Fruit fly (Drosophila melanogaster): ENCODE measurements around the gene ZC3H3.

The ZC3H3 gene

DNA sequence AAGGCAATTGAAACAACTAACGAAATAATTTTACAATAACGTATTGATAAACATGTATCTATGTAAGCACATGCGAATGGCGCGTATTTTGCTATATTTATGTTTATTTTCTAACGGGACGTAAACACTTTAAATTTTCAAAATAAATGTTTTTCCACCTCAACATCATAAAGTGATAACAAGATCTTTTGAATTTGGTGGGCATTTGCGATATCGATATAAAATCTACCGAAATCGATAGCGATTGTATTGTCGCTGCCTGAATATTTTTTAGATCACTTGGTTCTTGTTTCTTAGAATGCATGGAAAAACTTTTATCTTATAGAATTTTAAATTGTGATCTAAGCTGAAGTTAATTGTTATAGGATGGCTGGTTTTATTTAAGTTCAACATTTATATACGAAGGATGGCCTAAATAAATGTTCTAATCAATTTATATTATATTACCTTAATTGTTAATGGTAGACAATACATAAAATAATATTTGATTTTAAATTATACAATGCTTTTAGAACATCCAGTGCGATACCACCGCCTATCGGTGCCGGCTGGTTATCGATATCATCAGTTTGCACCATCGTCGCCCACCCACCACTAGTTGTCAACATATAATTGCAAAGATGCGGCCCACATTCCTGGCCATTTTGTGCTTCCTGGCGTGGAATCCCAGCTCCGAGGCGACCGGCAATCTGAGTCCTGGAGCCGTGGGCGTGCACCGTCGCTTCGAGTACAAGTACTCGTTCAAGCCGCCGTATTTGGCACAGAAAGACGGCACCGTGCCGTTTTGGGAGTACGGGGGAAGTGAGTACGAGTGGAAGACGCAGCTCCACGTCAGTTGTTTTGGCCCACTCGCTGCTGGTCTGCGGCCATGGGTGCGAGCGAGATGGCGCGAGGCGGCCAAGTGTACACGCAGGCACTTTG, 25.1 kb upstream of the ZC3H3 start, which contains the start of gene ergic53 (continued):
- TF ChIP-seq CG2712 (tag; optimal IDR thresholded peaks at IDR 0.05), result peak; percentile 44

DNA sequence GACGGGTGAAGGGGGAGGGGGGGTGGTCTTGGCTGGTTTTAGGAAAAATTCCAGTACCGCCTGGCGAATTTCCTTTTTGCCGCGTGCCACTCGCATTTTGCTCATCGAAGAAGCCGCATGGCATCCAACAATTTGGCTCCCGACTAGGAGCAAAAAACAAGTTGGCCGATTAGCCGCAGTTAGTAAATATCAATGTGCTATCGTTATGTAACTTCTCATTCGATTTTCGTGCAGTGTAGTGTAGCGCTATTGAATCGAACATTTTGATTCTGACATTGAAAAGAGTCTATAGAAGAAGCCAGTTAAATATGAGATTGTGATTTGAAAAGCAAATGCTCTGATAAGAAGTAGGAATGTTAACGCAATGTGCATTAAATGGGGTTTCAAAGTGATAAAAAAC, 20.1 kb upstream of the ZC3H3 start:
- TF ChIP-seq CG2199 (GFP tag; IDR thresholded peaks at IDR 0.05) (0 out of 3 replicates have a peak, but pooled peaks have one; percentile 52), Dip3 (GFP tag; optimal IDR thresholded peaks at IDR 0.05) (no peak), HmgZ (tag; optimal IDR thresholded peaks at IDR 0.05) (no peak), insv (GFP tag; optimal IDR thresholded peaks at IDR 0.05) (no peak), CG32532 (GFP tag; IDR thresholded peaks at IDR 0.05) (no peak), H2.0 (GFP tag; IDR thresholded peaks at IDR 0.05) (no peak), usp (GFP tag; optimal IDR thresholded peaks at IDR 0.05) (no peak), CG4617 (GFP tag; optimal IDR thresholded peaks at IDR 0.05; ENCODE audit: borderline replicate concordance) (no peak), ac (GFP tag; optimal IDR thresholded peaks at IDR 0.05) (no peak), Pdp1 (GFP tag; optimal IDR thresholded peaks at IDR 0.05) (peak in 1 of 2 experiments; percentile 79), CG17359 (tag; optimal IDR thresholded peaks at IDR 0.05) (no peak), sens-2 (GFP tag; IDR thresholded peaks at IDR 0.05) (no peak), vfl (GFP tag; optimal IDR thresholded peaks at IDR 0.05) (no peak), Oaz (GFP tag; IDR thresholded peaks at IDR 0.05) (no peak), org-1 (GFP tag; optimal IDR thresholded peaks at IDR 0.05) (no peak), Ets97D (GFP tag; optimal IDR thresholded peaks at IDR 0.05) (no peak), CG8478 (optimal IDR thresholded peaks at IDR 0.05) (no peak), CG5953 (GFP tag; IDR thresholded peaks at IDR 0.05) (no peak), CG31365 (tag; optimal IDR thresholded peaks at IDR 0.05) (no peak), hkb (optimal IDR thresholded peaks at IDR 0.05) (no peak), hkb (GFP tag; IDR thresholded peaks at IDR 0.05) (no peak), HLHmδ (GFP tag; optimal IDR thresholded peaks at IDR 0.05) (no peak), row (GFP tag; IDR thresholded peaks at IDR 0.05) (0 out of 3 replicates have a peak, but pooled peaks have one; percentile 9), grn (GFP tag; optimal IDR thresholded peaks at IDR 0.05) (peak; percentile 16), BtbVII (GFP tag; optimal IDR thresholded peaks at IDR 0.05) (no peak), Trl (optimal IDR thresholded peaks at IDR 0.05) (no peak), Trl (GFP tag; optimal IDR thresholded peaks at IDR 0.05) (no peak), CG3995 (GFP tag; optimal IDR thresholded peaks at IDR 0.05) (no peak)

DNA sequence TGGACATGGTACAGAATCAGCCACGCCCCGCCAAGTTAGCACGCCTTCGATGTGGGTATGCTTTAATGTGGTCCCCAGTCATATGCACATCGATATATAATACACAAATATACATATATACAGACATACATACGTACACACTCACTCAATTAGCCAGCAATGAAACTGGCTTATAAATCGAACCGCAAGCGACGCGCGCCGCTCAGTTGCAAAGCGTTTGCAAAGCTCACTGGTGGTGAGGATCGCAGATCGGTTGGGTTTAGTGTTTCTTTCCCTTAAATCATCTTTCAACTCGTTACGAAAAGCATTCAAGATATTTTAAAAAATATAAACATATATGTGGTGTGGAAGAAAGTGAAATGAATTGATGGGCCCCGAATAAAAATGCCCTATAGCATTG, 19.0 kb upstream of the ZC3H3 start:
- TF ChIP-seq Xrp1 (GFP tag; IDR thresholded peaks at IDR 0.05) (0 out of 2 replicates have a peak, but pooled peaks have one; percentile 8), vvl (GFP tag; IDR thresholded peaks at IDR 0.05) (peak; percentile 35; the same call in 1 of the 2 replicates), CG11247 (GFP tag; IDR thresholded peaks at IDR 0.05) (0 out of 2 replicates have a peak, but pooled peaks have one; percentile 6), croc (GFP tag; conservative IDR thresholded peaks at IDR 0.05) (no peak), seq (GFP tag; IDR thresholded peaks at IDR 0.05) (no peak), MTF-1 (GFP tag; optimal IDR thresholded peaks at IDR 0.05; ENCODE audit: borderline replicate concordance) (no peak), Mrtf (GFP tag; IDR thresholded peaks at IDR 0.05) (no peak), D19B (GFP tag; optimal IDR thresholded peaks at IDR 0.05) (no peak), Ets65A (GFP tag) (no peak), Scr (GFP tag; IDR thresholded peaks at IDR 0.05; ENCODE audit: partially characterized antibody) (no peak), CG7357 (GFP tag; IDR thresholded peaks at IDR 0.05) (no peak), sens (GFP tag) (peak; percentile 74), chinmo (GFP tag; IDR thresholded peaks at IDR 0.05; ENCODE audit: partially characterized antibody) (peak; percentile 55; the same call in 1 of the 4 replicates), Hr78 (GFP tag; optimal IDR thresholded peaks at IDR 0.05) (no peak), Trl (optimal IDR thresholded peaks at IDR 0.05) (no peak), Trl (GFP tag; optimal IDR thresholded peaks at IDR 0.05) (no peak), az2 (GFP tag; optimal IDR thresholded peaks at IDR 0.05) (no peak), CG10147 (GFP tag; optimal IDR thresholded peaks at IDR 0.05) (no peak), insv (GFP tag; optimal IDR thresholded peaks at IDR 0.05) (no peak), CG3407 (GFP tag; optimal IDR thresholded peaks at IDR 0.05) (no peak), da (GFP tag; optimal IDR thresholded peaks at IDR 0.05) (no peak), lbe (GFP tag; optimal IDR thresholded peaks at IDR 0.05) (peak; percentile 3), gsb (GFP tag; IDR thresholded peaks at IDR 0.05) (no peak)
